Fruit fly (Drosophila melanogaster) whole organism, embryonic: Measurements from ENCODE around the gene CG32278.

Source experiments
- CG10431 ChIP-seq: fragments of 200-800 bp; sonication (Bioruptor generic); optimal IDR thresholded peaks from 3 replicates; lab custom pipeline; 2018; ENCODE audit warnings: missing biosample characterization, mild to moderate bottlenecking, missing genetic modification characterization
- CG10979 ChIP-seq: fragments of 200-800 bp; sonication (Bioruptor generic); optimal IDR thresholded peaks from 2 replicates; lab custom pipeline; 2018; ENCODE audit warnings: missing biosample characterization, mild to moderate bottlenecking, missing genetic modification characterization, moderate library complexity
- CG12236 ChIP-seq: fragments of 200-800 bp; sonication (Bioruptor generic); optimal IDR thresholded peaks from 2 replicates; lab custom pipeline; 2016; ENCODE audit warnings: missing biosample characterization, missing genetic modification characterization
- CG1529 ChIP-seq: fragments of 200-800 bp; sonication (Bioruptor generic); optimal IDR thresholded peaks from 3 replicates; lab custom pipeline; 2018; ENCODE audit warnings: missing biosample characterization, missing genetic modification characterization
- CG15601 ChIP-seq: fragments of 200-800 bp; sonication (Bioruptor generic); optimal IDR thresholded peaks from 3 replicates; lab custom pipeline; 2019; ENCODE audit warnings: missing biosample characterization, mild to moderate bottlenecking, missing genetic modification characterization, moderate library complexity
- CG17568 ChIP-seq: fragments of 200-800 bp; sonication (Bioruptor generic); optimal IDR thresholded peaks from 2 replicates; lab custom pipeline; 2018; ENCODE audit warnings: missing biosample characterization, mild to moderate bottlenecking, missing genetic modification characterization, moderate library complexity
- CG17829 ChIP-seq: fragments of 200-800 bp; optimal IDR thresholded peaks from 2 replicates; lab custom pipeline; 2019; ENCODE audit warnings: missing biosample characterization, mild to moderate bottlenecking, missing genetic modification characterization, moderate library complexity
- CG2712 ChIP-seq: fragments of 200-800 bp; optimal IDR thresholded peaks from 3 replicates; lab custom pipeline; 2019; ENCODE audit warnings: missing biosample characterization, mild to moderate bottlenecking, missing genetic modification characterization, moderate library complexity
- CG31441 ChIP-seq: fragments of 200-800 bp; sonication (Bioruptor generic); IDR thresholded peaks from 2 replicates; pipeline ENCODE4 v1.3.6; 2022; ENCODE audit warnings: missing biosample characterization, missing genetic modification characterization
- CG3847 ChIP-seq: fragments of 200-800 bp; sonication (Bioruptor generic); IDR thresholded peaks from 2 replicates; pipeline ENCODE4 v1.3.6; 2022; ENCODE audit warnings: missing biosample characterization, missing genetic modification characterization
- CG6254 ChIP-seq: fragments of 200-800 bp; sonication (Bioruptor generic); optimal IDR thresholded peaks from 3 replicates; lab custom pipeline; 2017; ENCODE audit warnings: mild to moderate bottlenecking, missing biosample characterization, missing genetic modification reagents, missing genetic modification characterization
- CG7745 ChIP-seq: fragments of 200-800 bp; sonication (Bioruptor generic); optimal IDR thresholded peaks from 2 replicates; lab custom pipeline; 2018; ENCODE audit warnings: missing biosample characterization, mild to moderate bottlenecking, missing genetic modification characterization, moderate library complexity
- CG8290 ChIP-seq, 3 experiments: fragments of 200-800 bp; sonication (Bioruptor generic); optimal IDR thresholded peaks; 2 replicates each; lab custom pipeline; 2016 to 2019; ENCODE audit warnings: missing biosample characterization in 3 of 3, missing genetic modification characterization in 3 of 3, mild to moderate bottlenecking in 2 of 3, moderate library complexity in 1 of 3
- Deaf1 ChIP-seq: fragments of 200-800 bp; optimal IDR thresholded peaks from 3 replicates; lab custom pipeline; 2019; ENCODE audit warnings: missing biosample characterization, mild to moderate bottlenecking, missing genetic modification characterization, moderate library complexity
- Dip3 ChIP-seq: fragments of 200-800 bp; sonication (Bioruptor generic); optimal IDR thresholded peaks from 3 replicates; lab custom pipeline; 2016; ENCODE audit warnings: missing biosample characterization, missing genetic modification characterization
- Dref ChIP-seq: fragments of 200-800 bp; sonication (Bioruptor generic); IDR thresholded peaks from 2 replicates; pipeline ENCODE4 v1.3.6; 2022; ENCODE audit warnings: missing biosample characterization, missing genetic modification characterization
- Gsc ChIP-seq: fragments of 200-800 bp; sonication (Bioruptor generic); IDR thresholded peaks from 2 replicates; pipeline ENCODE4 v1.3.6; 2022; ENCODE audit warnings: missing biosample characterization, missing genetic modification characterization
- MTF-1 ChIP-seq: fragments of 200-800 bp; sonication (Bioruptor generic); optimal IDR thresholded peaks from 2 replicates; lab custom pipeline; 2018; ENCODE audit warnings: missing biosample characterization, mild to moderate bottlenecking, missing genetic modification characterization, borderline replicate concordance
- Nf-YA ChIP-seq: fragments of 200-800 bp; sonication (Bioruptor generic); IDR thresholded peaks from 2 replicates; pipeline ENCODE4 v1.3.6; 2022; ENCODE audit warnings: missing biosample characterization, missing genetic modification characterization
- Pdp1 ChIP-seq, 2 experiments: fragments of 200-800 bp; sonication (Bioruptor generic); optimal IDR thresholded peaks; 3 replicates each; lab custom pipeline; 2016; ENCODE audit warnings: missing biosample characterization in 2 of 2, missing genetic modification characterization in 2 of 2, mild to moderate bottlenecking in 1 of 2, moderate library complexity in 1 of 2
- Usf ChIP-seq: fragments of 200-800 bp; sonication (Bioruptor generic); optimal IDR thresholded peaks from 2 replicates; lab custom pipeline; 2017; ENCODE audit warnings: missing genotype, missing biosample characterization, missing genetic modification characterization
- Xrp1 ChIP-seq: fragments of 200-800 bp; sonication (Bioruptor generic); IDR thresholded peaks from 2 replicates; pipeline ENCODE4 v1.3.6; 2022; ENCODE audit warnings: missing biosample characterization, missing genetic modification characterization
- ara ChIP-seq: fragments of 200-800 bp; sonication (Bioruptor generic); IDR thresholded peaks from 2 replicates; pipeline ENCODE4 v1.3.6; 2022; ENCODE audit warnings: missing biosample characterization, missing genetic modification characterization
- bsh ChIP-seq, 2 experiments: fragments of 200-800 bp; sonication (Bioruptor generic); optimal IDR thresholded peaks; 2 replicates each; lab custom pipeline; 2017 to 2018; ENCODE audit warnings: mild to moderate bottlenecking in 2 of 2, missing biosample characterization in 2 of 2, missing genetic modification characterization in 2 of 2, moderate library complexity in 1 of 2
- dmrt11E ChIP-seq: fragments of 200-800 bp; sonication (Bioruptor generic); optimal IDR thresholded peaks from 3 replicates; lab custom pipeline; 2018; ENCODE audit warnings: missing biosample characterization, mild to moderate bottlenecking, missing genetic modification characterization, moderate library complexity
- fd64A ChIP-seq: fragments of 200-800 bp; sonication (Bioruptor generic); optimal IDR thresholded peaks from 3 replicates; lab custom pipeline; 2018; ENCODE audit warnings: missing biosample characterization, mild to moderate bottlenecking, missing genetic modification characterization
- fd96Cb ChIP-seq: fragments of 200-800 bp; sonication (Bioruptor generic); optimal IDR thresholded peaks from 2 replicates; lab custom pipeline; 2018; ENCODE audit warnings: missing biosample characterization, mild to moderate bottlenecking, missing genetic modification characterization, moderate library complexity
- gsb-n ChIP-seq: fragments of 200-800 bp; sonication (Bioruptor generic); optimal IDR thresholded peaks from 3 replicates; lab custom pipeline; 2018; ENCODE audit warnings: missing biosample characterization, mild to moderate bottlenecking, missing genetic modification characterization
- kni ChIP-seq: fragments of 200-800 bp; sonication (Bioruptor generic); optimal IDR thresholded peaks from 3 replicates; lab custom pipeline; 2017; ENCODE audit warnings: mild to moderate bottlenecking, missing biosample characterization, missing genetic modification reagents, missing genetic modification characterization
- lola ChIP-seq, 3 experiments: fragments of >200 bp in 2 of 3; fragments of 200-800 bp in 1 of 3; sonication (Bioruptor generic) in 1 of 3; optimal IDR thresholded peaks; 2 replicates each; lab custom pipeline; 2017 to 2019; ENCODE audit warnings: missing biosample characterization in 3 of 3, missing genetic modification characterization in 3 of 3, mild to moderate bottlenecking in 1 of 3, moderate library complexity in 1 of 3
- mam ChIP-seq: fragments of 200-800 bp; sonication (Bioruptor generic); optimal IDR thresholded peaks from 3 replicates; lab custom pipeline; 2016; ENCODE audit warnings: missing biosample characterization, missing genetic modification characterization
- nerfin-1 ChIP-seq: fragments of 200-800 bp; sonication (Bioruptor generic); optimal IDR thresholded peaks from 3 replicates; lab custom pipeline; 2019; ENCODE audit warnings: missing biosample characterization, mild to moderate bottlenecking, missing genetic modification characterization, moderate library complexity
- oc ChIP-seq: fragments of 200-800 bp; sonication (Bioruptor generic); optimal IDR thresholded peaks from 2 replicates; lab custom pipeline; 2018; ENCODE audit warnings: missing biosample characterization, mild to moderate bottlenecking, missing genetic modification characterization, moderate library complexity
- otp ChIP-seq: fragments of 200-800 bp; sonication (Bioruptor generic); IDR thresholded peaks from 3 replicates; pipeline ENCODE4, ENCODE4 v1.3.6; 2022; ENCODE audit warnings: missing biosample characterization, missing genetic modification characterization
- pum ChIP-seq: fragments of 200-800 bp; sonication (Bioruptor generic); optimal IDR thresholded peaks from 2 replicates; lab custom pipeline; 2016; ENCODE audit warnings: missing biosample characterization, missing genetic modification characterization
- sens ChIP-seq: fragments of 200-800 bp; sonication (Bioruptor generic); peaks from one replicate; lab custom pipeline; 2016; ENCODE audit warnings: missing biosample characterization, missing genetic modification characterization
- z ChIP-seq: fragments of 200-800 bp; sonication (Bioruptor generic); IDR thresholded peaks from 3 replicates; pipeline ENCODE4 v1.3.6; 2022; ENCODE audit warnings: missing biosample characterization, missing genetic modification characterization
- zfh1 ChIP-seq: fragments of 200-800 bp; sonication (Bioruptor generic); IDR thresholded peaks from 3 replicates; pipeline ENCODE4 v1.3.6; 2022; ENCODE audit warnings: missing biosample characterization, missing genetic modification characterization

Gene CG32278

DNA sequence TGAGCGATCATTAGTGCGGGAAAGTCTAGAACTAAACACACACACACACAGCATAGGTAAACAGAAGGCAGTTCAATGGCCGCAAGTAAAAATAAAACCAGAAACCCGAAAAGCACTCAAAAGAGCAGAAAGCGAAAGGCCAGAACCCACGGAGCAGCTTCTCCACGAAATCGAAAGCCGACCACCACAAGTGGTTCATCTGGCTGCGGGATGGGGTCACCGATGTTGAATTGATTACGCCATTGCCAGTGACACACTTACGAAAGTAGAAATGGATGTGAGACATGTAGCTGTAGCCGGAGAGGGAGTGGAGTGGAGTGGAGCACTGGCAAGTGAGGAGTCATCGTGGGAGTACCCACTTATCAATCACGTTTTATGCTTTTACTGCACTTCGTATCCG, 27.7 kb upstream of the CG32278 start (continued):
- TF ChIP-seq Deaf1 (tag; lab: Kevin White, UChicago) (peak; percentile 7), MTF-1 (peak; percentile 10), lola (GFP tag; optimal IDR thresholded peaks at IDR 0.05; lab: Kevin White, UChicago) (peak in 1 of 3 experiments; percentile 33), CG6254 (GFP tag; lab: Kevin White, UChicago) (peak; percentile 64), zfh1 (peak; percentile 9; the same call in 1 of the 3 replicates), CG17568 (GFP tag; lab: Kevin White, UChicago) (peak; percentile 32), sens (GFP tag; lab: Kevin White, UChicago) (peak; percentile 56), Usf (GFP tag; lab: Kevin White, UChicago) (no peak), CG10979 (tag; lab: Kevin White, UChicago) (peak; percentile 14), Dref (GFP tag; lab: Robert Waterston, UW) (no peak), nerfin-1 (tag; lab: Kevin White, UChicago) (peak; percentile 29), CG12236 (GFP tag; lab: Kevin White, UChicago) (no peak), fd64A (peak; percentile 35), Dip3 (GFP tag; lab: Kevin White, UChicago) (no peak), Gsc (no peak), CG1529 (GFP tag; lab: Kevin White, UChicago) (peak; percentile 4), CG7745 (tag; lab: Kevin White, UChicago) (peak; percentile 64), gsb-n (tag; lab: Kevin White, UChicago) (peak; percentile 50), CG2712 (tag; lab: Kevin White, UChicago) (peak; percentile 34), otp (peak; percentile 11; the same call in 1 of the 3 replicates), fd96Cb (no peak), oc (tag; lab: Kevin White, UChicago) (peak; percentile 0), Pdp1 (GFP tag; optimal IDR thresholded peaks at IDR 0.05; lab: Kevin White, UChicago) (peak in 1 of 2 experiments; percentile 73), kni (GFP tag; lab: Kevin White, UChicago) (peak; percentile 87), ara (GFP tag; lab: Robert Waterston, UW) (0 out of 2 replicates have a peak, but pooled peaks have one; percentile 44), bsh (GFP tag; optimal IDR thresholded peaks at IDR 0.05; lab: Kevin White, UChicago) (peak in 1 of 2 experiments; percentile 61), CG15601 (tag; lab: Kevin White, UChicago) (peak; percentile 76), CG10431 (GFP tag; lab: Kevin White, UChicago) (peak; percentile 85), CG8290 (GFP tag; optimal IDR thresholded peaks at IDR 0.05; lab: Kevin White, UChicago) (no peak), CG8290 (tag; optimal IDR thresholded peaks at IDR 0.05; lab: Kevin White, UChicago) (peak in 1 of 2 experiments; percentile 38), pum (GFP tag; lab: Kevin White, UChicago) (no peak), dmrt11E (peak; percentile 1), z (GFP tag; lab: Robert Waterston, UW) (peak; percentile 76), CG3847 (0 out of 2 replicates have a peak, but pooled peaks have one; percentile 10), CG17829 (tag; lab: Kevin White, UChicago) (peak; percentile 16), CG31441 (peak; percentile 28; the same call in 1 of the 2 replicates), mam (GFP tag; lab: Kevin White, UChicago) (no peak), Xrp1 (GFP tag; lab: Robert Waterston, UW) (peak; percentile 11; the same call in 1 of the 2 replicates), Nf-YA (GFP tag; lab: Robert Waterston, UW) (no peak)
